Worm (Caenorhabditis elegans) whole organism, L1 larva: ENCODE results near the gene polh-1.

Source experiments
- lsy-2 ChIP-seq, 2 experiments: fragments of 150-350 bp; optimal IDR thresholded peaks; 2 replicates each; lab custom pipeline; 2014; ENCODE audit warnings: missing biosample characterization in 2 of 2, missing genetic modification characterization in 2 of 2

Gene polh-1

ce11 chrIII:1900406-1900805 lies 49.7 kb downstream of the polh-1 start:
- TF ChIP-seq lsy-2 (tag; optimal IDR thresholded peaks at IDR 0.05; lab: Kevin White, UChicago), result peak; percentile 1 to 21
